Worm (Caenorhabditis elegans): ENCODE measurements around the gene best-19.

best-19 gene

DNA sequence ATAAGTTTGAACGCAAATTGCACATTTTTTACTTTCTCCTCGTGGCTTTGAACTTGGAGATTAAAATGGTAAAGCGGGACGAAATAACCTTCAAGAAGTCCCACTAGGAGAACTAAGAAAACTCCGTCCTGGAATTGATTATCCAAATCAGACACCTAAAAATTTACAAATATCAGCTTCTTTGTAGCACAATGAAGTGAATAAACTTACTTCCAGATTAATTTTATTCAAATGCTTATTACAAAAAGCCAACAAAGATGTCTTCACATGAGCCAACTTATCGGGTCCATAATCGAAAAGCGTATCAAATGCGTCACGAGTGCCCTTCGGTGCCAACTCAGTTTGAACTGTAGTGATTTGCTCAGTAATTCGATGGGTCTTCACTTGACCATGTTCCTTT is 21.0 kb upstream of the best-19 start:
- TF ChIP-seq snpc-4 (tag; optimal IDR thresholded peaks at IDR 0.05) (no peak), nhr-2 (tag; optimal IDR thresholded peaks at IDR 0.05) (no peak), drap-1 (GFP tag; optimal IDR thresholded peaks at IDR 0.05) (no peak), ceh-43 (GFP tag; optimal IDR thresholded peaks at IDR 0.05) (no peak), lin-13 (tag; optimal IDR thresholded peaks at IDR 0.05) (no peak), elt-1 (tag; optimal IDR thresholded peaks at IDR 0.05; ENCODE audit: borderline replicate concordance, insufficient read depth) (no peak), mep-1 (tag; optimal IDR thresholded peaks at IDR 0.05) (no peak), elt-3 (tag; optimal IDR thresholded peaks at IDR 0.05) (no peak), M03D4.4 (tag; optimal IDR thresholded peaks at IDR 0.05) (no peak), ceh-39 (tag; optimal IDR thresholded peaks at IDR 0.05) (no peak), blmp-1 (tag; optimal IDR thresholded peaks at IDR 0.05) (no peak), tbx-8 (GFP tag; optimal IDR thresholded peaks at IDR 0.05) (no peak), unc-39 (tag; optimal IDR thresholded peaks at IDR 0.05) (no peak), flh-1 (GFP tag; optimal IDR thresholded peaks at IDR 0.05) (no peak), cnd-1 (tag; optimal IDR thresholded peaks at IDR 0.05) (no peak), ceh-83 (GFP tag; optimal IDR thresholded peaks at IDR 0.05) (no peak), zip-8 (tag; optimal IDR thresholded peaks at IDR 0.05) (no peak), ces-1 (GFP tag; optimal IDR thresholded peaks at IDR 0.05) (no peak)

- peak; percentile 76 for TF ChIP-seq unc-120 (tag; optimal IDR thresholded peaks at IDR 0.05; ENCODE audit: poor library complexity, severe bottlenecking)
- TF ChIP-seq ceh-83 (GFP tag; optimal IDR thresholded peaks at IDR 0.05), result no peak
- TF ChIP-seq nhr-76 (tag; optimal IDR thresholded peaks at IDR 0.05), result no peak
- TF ChIP-seq ztf-11 (tag; optimal IDR thresholded peaks at IDR 0.05), result no peak
- TF ChIP-seq blmp-1 (tag; optimal IDR thresholded peaks at IDR 0.05), result no peak
- no peak for TF ChIP-seq lsy-2 (tag; optimal IDR thresholded peaks at IDR 0.05)
- no peak for TF ChIP-seq elt-3 (tag; optimal IDR thresholded peaks at IDR 0.05)
- no peak for TF ChIP-seq elt-1 (tag; optimal IDR thresholded peaks at IDR 0.05; ENCODE audit: borderline replicate concordance, insufficient read depth)
- TF ChIP-seq hlh-1 (tag; optimal IDR thresholded peaks at IDR 0.05), result peak; percentile 44
- TF ChIP-seq bed-3 (GFP tag; optimal IDR thresholded peaks at IDR 0.05), result no peak
- TF ChIP-seq ces-1 (GFP tag; optimal IDR thresholded peaks at IDR 0.05), result peak; percentile 50
- no peak for TF ChIP-seq mls-2 (tag; optimal IDR thresholded peaks at IDR 0.05)
- no peak for TF ChIP-seq pha-4 (tag; optimal IDR thresholded peaks at IDR 0.05)
- TF ChIP-seq flh-1 (GFP tag; optimal IDR thresholded peaks at IDR 0.05), result no peak
- TF ChIP-seq ceh-39 (tag; optimal IDR thresholded peaks at IDR 0.05), result no peak
- TF ChIP-seq unc-39 (tag; optimal IDR thresholded peaks at IDR 0.05), result no peak
- TF ChIP-seq mab-5 (tag; optimal IDR thresholded peaks at IDR 0.05), result no peak
- TF ChIP-seq ceh-43 (GFP tag; optimal IDR thresholded peaks at IDR 0.05), result no peak
- no peak for TF ChIP-seq snpc-4 (tag; optimal IDR thresholded peaks at IDR 0.05)
- peak; percentile 27 for TF ChIP-seq unc-62 (GFP tag; optimal IDR thresholded peaks at IDR 0.05)
Measured at ce11 chrIV:264182-264709, 19.2 kb upstream of the best-19 start, which contains the start of gene pat-6. pat-6 (minus strand) TSS chrIV:264232.

DNA sequence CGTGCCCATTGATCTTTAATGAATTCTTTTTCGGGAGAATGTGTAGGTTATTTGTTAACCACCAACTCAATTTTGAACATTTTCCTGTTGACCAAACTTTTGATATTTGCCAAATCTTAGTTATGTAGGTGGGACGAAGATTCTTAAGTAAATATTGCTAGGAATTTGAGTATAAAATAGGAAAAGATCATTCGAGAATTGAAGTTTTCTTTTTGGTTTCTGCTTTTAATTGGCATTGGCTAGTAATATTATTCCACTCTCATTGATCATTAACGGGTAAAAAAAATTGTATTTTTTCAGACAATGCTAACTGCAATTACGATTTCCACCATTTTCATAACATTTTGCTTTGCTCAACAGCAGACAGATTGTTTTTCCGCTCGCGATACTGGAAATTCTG is 17.3 kb upstream of the best-19 start, which contains the start of gene T21D12.12:
TSS of gene T21D12.12 (plus strand) at position 301 of the 400 bp plus-strand sequence.
- TF ChIP-seq drap-1 (GFP tag; optimal IDR thresholded peaks at IDR 0.05) (no peak), nhr-12 (tag; optimal IDR thresholded peaks at IDR 0.05) (no peak), pha-4 (tag; optimal IDR thresholded peaks at IDR 0.05) (no peak), bed-3 (GFP tag; optimal IDR thresholded peaks at IDR 0.05) (no peak), lsy-2 (tag; optimal IDR thresholded peaks at IDR 0.05) (no peak), flh-1 (GFP tag; optimal IDR thresholded peaks at IDR 0.05) (no peak), lin-13 (tag; optimal IDR thresholded peaks at IDR 0.05) (no peak), nhr-2 (tag; optimal IDR thresholded peaks at IDR 0.05) (no peak), mep-1 (tag; optimal IDR thresholded peaks at IDR 0.05) (no peak), unc-120 (tag; optimal IDR thresholded peaks at IDR 0.05; ENCODE audit: poor library complexity, severe bottlenecking) (no peak), unc-39 (tag; optimal IDR thresholded peaks at IDR 0.05) (no peak)

ce11 chrIV:269107-269506 is 14.3 kb upstream of the best-19 start, which contains the start of gene T21D12.11:
T21D12.11 (plus strand) TSS chrIV:269407.
- no peak for TF ChIP-seq drap-1 (GFP tag; optimal IDR thresholded peaks at IDR 0.05)

- TF ChIP-seq ztf-11 (tag; optimal IDR thresholded peaks at IDR 0.05), result no peak
- TF ChIP-seq tbx-8 (GFP tag; optimal IDR thresholded peaks at IDR 0.05), result no peak
- TF ChIP-seq nhr-28 (tag; optimal IDR thresholded peaks at IDR 0.05), result no peak
- no peak for TF ChIP-seq nhr-12 (tag; optimal IDR thresholded peaks at IDR 0.05)
- TF ChIP-seq ces-1 (GFP tag; optimal IDR thresholded peaks at IDR 0.05), result no peak
- no peak for TF ChIP-seq flh-1 (GFP tag; optimal IDR thresholded peaks at IDR 0.05)
- TF ChIP-seq unc-39 (tag; optimal IDR thresholded peaks at IDR 0.05), result no peak
- no peak for TF ChIP-seq nhr-76 (tag; optimal IDR thresholded peaks at IDR 0.05)
Measured at ce11 chrIV:273299-273698, 10.1 kb upstream of the best-19 start, which contains the start of gene srh-282. srh-282 (minus strand) TSS chrIV:273399.
